Fruit fly (Drosophila melanogaster) whole organism, prepupa: ENCODE results near the gene Kua.

ENCODE experiments used
- Blimp-1 ChIP-seq: fragments of 200-800 bp; sonication (Bioruptor generic); optimal IDR thresholded peaks from 3 replicates; lab custom pipeline; 2017; ENCODE audit warnings: missing biosample characterization, missing genetic modification characterization, mild to moderate bottlenecking, moderate library complexity, missing genetic modification reagents
- CG10631 ChIP-seq: fragments of 200-800 bp; sonication (Bioruptor generic); optimal IDR thresholded peaks from 2 replicates; lab custom pipeline; 2016; ENCODE audit warnings: missing biosample characterization, missing genetic modification characterization
- CG10669 ChIP-seq: fragments of 200-800 bp; sonication (Bioruptor generic); optimal IDR thresholded peaks from 3 replicates; lab custom pipeline; 2018; ENCODE audit warnings: missing biosample characterization, mild to moderate bottlenecking, missing genetic modification characterization, moderate library complexity
- CG11294 ChIP-seq: fragments of 200-800 bp; sonication (Bioruptor generic); IDR thresholded peaks from 2 replicates; pipeline ENCODE4 v1.3.6; 2022; ENCODE audit warnings: missing biosample characterization, missing genetic modification characterization
- CG11762 ChIP-seq: fragments of 200-800 bp; sonication (Bioruptor generic); optimal IDR thresholded peaks from 3 replicates; lab custom pipeline; 2016; ENCODE audit warnings: missing biosample characterization, missing genetic modification characterization; ENCODE audit not compliant: insufficient read depth
- CG11902 ChIP-seq: fragments of 200-800 bp; sonication (Bioruptor generic); optimal IDR thresholded peaks from 3 replicates; lab custom pipeline; 2016; ENCODE audit warnings: missing biosample characterization, missing genetic modification characterization
- CG15336 ChIP-seq: fragments of 200-800 bp; sonication (Bioruptor generic); IDR thresholded peaks from 2 replicates; pipeline ENCODE4 v1.3.6; 2022; ENCODE audit warnings: missing biosample characterization, missing genetic modification characterization
- CG1621 ChIP-seq: fragments of 200-800 bp; sonication (Bioruptor generic); optimal IDR thresholded peaks from 3 replicates; lab custom pipeline; 2018; ENCODE audit warnings: missing biosample characterization, mild to moderate bottlenecking, missing genetic modification characterization
- CG16779 ChIP-seq: fragments of 200-800 bp; sonication (Bioruptor generic); optimal IDR thresholded peaks from 3 replicates; lab custom pipeline; 2017; ENCODE audit warnings: missing biosample characterization, mild to moderate bottlenecking, missing genetic modification characterization
- CG3032 ChIP-seq: fragments of 200-800 bp; optimal IDR thresholded peaks from 2 replicates; lab custom pipeline; 2019; ENCODE audit warnings: missing biosample characterization, mild to moderate bottlenecking, missing genetic modification characterization, moderate library complexity
- CG31627 ChIP-seq: fragments of 200-800 bp; sonication (Bioruptor generic); optimal IDR thresholded peaks from 3 replicates; lab custom pipeline; 2016; ENCODE audit warnings: missing biosample characterization, missing genetic modification characterization
- CG32006 ChIP-seq: fragments of 200-800 bp; sonication (Bioruptor generic); optimal IDR thresholded peaks from 3 replicates; lab custom pipeline; 2017; ENCODE audit warnings: missing biosample characterization, mild to moderate bottlenecking, missing genetic modification characterization
- CG3919 ChIP-seq: fragments of 200-800 bp; sonication (Bioruptor generic); optimal IDR thresholded peaks from 3 replicates; lab custom pipeline; 2016; ENCODE audit warnings: missing biosample characterization, missing genetic modification characterization
- CG6163 ChIP-seq: fragments of 200-800 bp; sonication (Bioruptor generic); IDR thresholded peaks from 3 replicates; pipeline ENCODE4 v1.3.6; 2022; ENCODE audit warnings: missing biosample characterization, missing genetic modification characterization
- CG6276 ChIP-seq: fragments of 200-800 bp; sonication (Bioruptor generic); optimal IDR thresholded peaks from 2 replicates; lab custom pipeline; 2017; ENCODE audit warnings: missing biosample characterization, mild to moderate bottlenecking, missing genetic modification characterization
- CG6792 ChIP-seq: fragments of 200-800 bp; sonication (Bioruptor generic); optimal IDR thresholded peaks from 3 replicates; lab custom pipeline; 2016; ENCODE audit warnings: missing biosample characterization, missing genetic modification characterization
- CG6808 ChIP-seq: fragments of 200-800 bp; sonication (Bioruptor generic); optimal IDR thresholded peaks from 3 replicates; lab custom pipeline; 2017; ENCODE audit warnings: missing biosample characterization, missing genetic modification characterization, mild to moderate bottlenecking, moderate library complexity, missing genetic modification reagents
- CG6854 ChIP-seq: fragments of 200-800 bp; sonication (Bioruptor generic); optimal IDR thresholded peaks from 2 replicates; lab custom pipeline; 2017; ENCODE audit warnings: missing biosample characterization, mild to moderate bottlenecking, missing genetic modification characterization
- CG7368 ChIP-seq: fragments of 200-800 bp; sonication (Bioruptor generic); optimal IDR thresholded peaks from 3 replicates; lab custom pipeline; 2016; ENCODE audit warnings: missing biosample characterization, missing genetic modification characterization
- CG8119 ChIP-seq: fragments of 200-800 bp; sonication (Bioruptor generic); IDR thresholded peaks from 3 replicates; pipeline ENCODE4 v1.3.6; 2022; ENCODE audit warnings: missing biosample characterization, missing genetic modification characterization
- CG8319 ChIP-seq: fragments of 200-800 bp; sonication (Bioruptor generic); optimal IDR thresholded peaks from 3 replicates; lab custom pipeline; 2016; ENCODE audit warnings: missing biosample characterization, missing genetic modification characterization
- CG8632 ChIP-seq: fragments of 200-800 bp; sonication (Bioruptor generic); optimal IDR thresholded peaks from 3 replicates; lab custom pipeline; 2016; ENCODE audit warnings: missing biosample characterization, missing genetic modification characterization
- CG9139 ChIP-seq: fragments of 200-800 bp; sonication (Bioruptor generic); optimal IDR thresholded peaks from 3 replicates; lab custom pipeline; 2017; ENCODE audit warnings: missing biosample characterization, mild to moderate bottlenecking, missing genetic modification characterization
- Eip78C ChIP-seq: fragments of 200-800 bp; sonication (Bioruptor generic); peaks from one replicate; lab custom pipeline; 2016; ENCODE audit warnings: missing biosample characterization, missing genetic modification characterization
- Ets21C ChIP-seq: fragments of 200-800 bp; sonication (Bioruptor generic); optimal IDR thresholded peaks from 3 replicates; lab custom pipeline; 2016; ENCODE audit warnings: missing biosample characterization, missing genetic modification characterization
- Ets96B ChIP-seq: fragments of 200-800 bp; optimal IDR thresholded peaks from 2 replicates; lab custom pipeline; 2019; ENCODE audit warnings: missing biosample characterization, mild to moderate bottlenecking, missing genetic modification characterization, moderate library complexity
- Gug ChIP-seq: fragments of 200-800 bp; sonication (Bioruptor generic); IDR thresholded peaks from 2 replicates; pipeline ENCODE4 v1.3.6; 2022; ENCODE audit warnings: missing biosample characterization, missing genetic modification characterization
- Hr38 ChIP-seq: sonication (Bioruptor generic); optimal IDR thresholded peaks from 2 replicates; lab custom pipeline; 2016; ENCODE audit warnings: missing biosample characterization, missing genetic modification characterization
- Hr39 ChIP-seq: fragments of 200-800 bp; sonication (Bioruptor generic); optimal IDR thresholded peaks from 2 replicates; lab custom pipeline; 2016; ENCODE audit warnings: missing biosample characterization, missing genetic modification characterization
- OdsH ChIP-seq: fragments of 200-800 bp; sonication (Bioruptor generic); optimal IDR thresholded peaks from 3 replicates; lab custom pipeline; 2016; ENCODE audit warnings: missing biosample characterization, missing genetic modification characterization
- Smox ChIP-seq: fragments of 200-800 bp; sonication (Bioruptor generic); optimal IDR thresholded peaks from 3 replicates; lab custom pipeline; 2016; ENCODE audit warnings: missing biosample characterization, missing genetic modification characterization
- Sox102F ChIP-seq: fragments of 200-800 bp; sonication (Bioruptor generic); optimal IDR thresholded peaks from 2 replicates; lab custom pipeline; 2016; ENCODE audit warnings: missing biosample characterization, mild to moderate bottlenecking, missing genetic modification characterization
- Sox14 ChIP-seq: fragments of 200-800 bp; sonication (Bioruptor generic); optimal IDR thresholded peaks from 3 replicates; lab custom pipeline; 2016; ENCODE audit warnings: missing biosample characterization, missing genetic modification characterization
- Sox15 ChIP-seq: fragments of 200-800 bp; sonication (Bioruptor generic); optimal IDR thresholded peaks from 3 replicates; lab custom pipeline; 2016; ENCODE audit warnings: missing biosample characterization, missing genetic modification characterization
- achi ChIP-seq: fragments of 200-800 bp; sonication (Bioruptor generic); optimal IDR thresholded peaks from 3 replicates; lab custom pipeline; 2016; ENCODE audit warnings: missing biosample characterization, missing genetic modification characterization
- acj6 ChIP-seq: fragments of 200-800 bp; sonication (Bioruptor generic); optimal IDR thresholded peaks from 3 replicates; lab custom pipeline; 2016; ENCODE audit warnings: missing biosample characterization, missing genetic modification characterization
- cyc ChIP-seq: fragments of 200-800 bp; sonication (Bioruptor generic); optimal IDR thresholded peaks from 3 replicates; lab custom pipeline; 2016; ENCODE audit warnings: missing biosample characterization, missing genetic modification characterization
- dsx ChIP-seq: fragments of 200-800 bp; optimal IDR thresholded peaks from 3 replicates; lab custom pipeline; 2019; ENCODE audit warnings: missing biosample characterization, mild to moderate bottlenecking, missing genetic modification characterization, moderate library complexity; ENCODE audit not compliant: poor library complexity, severe bottlenecking
- eg ChIP-seq: fragments of 200-800 bp; sonication (Bioruptor generic); IDR thresholded peaks from 3 replicates; pipeline ENCODE4 v1.3.6; 2022; ENCODE audit warnings: missing biosample characterization, missing genetic modification characterization
- esn ChIP-seq: fragments of 200-800 bp; sonication (Bioruptor generic); optimal IDR thresholded peaks from 2 replicates; lab custom pipeline; 2016; ENCODE audit warnings: missing biosample characterization, mild to moderate bottlenecking, missing genetic modification characterization, moderate library complexity
- fd59A ChIP-seq: fragments of 200-800 bp; sonication (Bioruptor generic); optimal IDR thresholded peaks from 2 replicates; lab custom pipeline; 2017; ENCODE audit warnings: missing biosample characterization, mild to moderate bottlenecking, missing genetic modification characterization, missing genetic modification reagents
- fkh ChIP-seq: fragments of 200-800 bp; sonication (Bioruptor generic); optimal IDR thresholded peaks from 3 replicates; lab custom pipeline; 2017; ENCODE audit warnings: missing biosample characterization, mild to moderate bottlenecking, missing genetic modification characterization, moderate library complexity
- lz ChIP-seq: fragments of 200-800 bp; sonication (Bioruptor generic); optimal IDR thresholded peaks from 3 replicates; lab custom pipeline; 2016; ENCODE audit warnings: missing biosample characterization, missing genetic modification characterization
- net ChIP-seq: fragments of 200-800 bp; sonication (Bioruptor generic); optimal IDR thresholded peaks from 3 replicates; lab custom pipeline; 2016; ENCODE audit warnings: missing biosample characterization, missing genetic modification characterization
- pdm3 ChIP-seq: fragments of 200-800 bp; sonication (Bioruptor generic); optimal IDR thresholded peaks from 3 replicates; lab custom pipeline; 2016; ENCODE audit warnings: missing biosample characterization, missing genetic modification characterization
- salr ChIP-seq, 2 experiments: fragments of 200-800 bp; sonication (Bioruptor generic); optimal IDR thresholded peaks; 3 replicates each; lab custom pipeline; 2016 to 2018; ENCODE audit warnings: missing biosample characterization in 2 of 2, missing genetic modification characterization in 2 of 2, mild to moderate bottlenecking in 1 of 2
- spab ChIP-seq: fragments of 200-800 bp; sonication (Bioruptor generic); optimal IDR thresholded peaks from 2 replicates; lab custom pipeline; 2017; ENCODE audit warnings: missing biosample characterization, mild to moderate bottlenecking, missing genetic modification characterization, missing genetic modification reagents
- ss ChIP-seq, 2 experiments: fragments of 200-800 bp; sonication (Bioruptor generic); optimal IDR thresholded peaks; 2 replicates in 1 of 2; 3 replicates in 1 of 2; lab custom pipeline; 2017 to 2018; ENCODE audit warnings: mild to moderate bottlenecking in 2 of 2, missing biosample characterization in 2 of 2, missing genetic modification characterization in 2 of 2, moderate library complexity in 1 of 2
- svp ChIP-seq: fragments of 200-800 bp; sonication (Bioruptor generic); peaks from one replicate; lab custom pipeline; 2016; ENCODE audit warnings: missing biosample characterization, missing genetic modification characterization
- topi ChIP-seq: fragments of 200-800 bp; sonication (Bioruptor generic); optimal IDR thresholded peaks from 3 replicates; lab custom pipeline; 2016; ENCODE audit warnings: missing biosample characterization, missing genetic modification characterization
- vri ChIP-seq: fragments of 200-800 bp; sonication (Bioruptor generic); optimal IDR thresholded peaks from 3 replicates; lab custom pipeline; 2016; ENCODE audit warnings: missing biosample characterization, mild to moderate bottlenecking, missing genetic modification characterization

Kua gene

DNA sequence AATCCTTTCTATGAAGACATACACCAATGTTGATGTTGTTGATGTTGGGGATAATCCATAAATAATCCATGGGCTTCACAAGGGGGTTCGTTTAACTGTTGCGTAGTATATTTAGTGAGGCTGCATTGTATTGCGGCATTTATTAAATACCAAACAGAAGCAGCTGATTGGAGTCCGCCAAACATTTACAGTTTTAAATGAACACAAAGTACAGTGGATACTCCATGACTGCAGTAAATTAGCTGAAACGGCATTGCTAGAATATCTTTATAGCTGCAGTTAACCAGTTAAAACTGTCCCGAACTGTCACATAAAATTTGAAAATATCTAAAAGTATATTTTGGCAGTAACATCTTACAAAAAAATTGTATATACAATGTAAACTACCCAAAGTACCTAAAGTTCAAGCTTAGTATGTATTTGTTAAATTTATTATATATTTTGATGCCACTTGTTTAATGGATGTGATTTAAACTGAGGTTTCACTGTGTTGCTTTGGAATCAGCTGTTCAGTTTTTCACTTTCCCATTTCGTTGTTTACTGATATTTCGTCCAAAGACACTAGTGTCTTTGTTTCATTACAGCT lies 6.2 kb upstream of the Kua start, which contains the start of the genes CG10747 and Pyroxd1:
TSS of gene CG10747 (minus strand) at position 255 of the 586 bp plus-strand sequence.
TSS of gene Pyroxd1 (plus strand) at position 342 of the 586 bp plus-strand sequence.
- TF ChIP-seq Hr39 (peak; percentile 99), CG3032 (peak; percentile 98), achi (GFP tag; lab: Kevin White, UChicago) (peak; percentile 98), net (peak; percentile 99), CG8319 (GFP tag; lab: Kevin White, UChicago) (peak; percentile 98), CG6276 (peak; percentile 99), CG16779 (tag; lab: Kevin White, UChicago) (peak; percentile 98), CG8119 (peak; percentile 100), spab (GFP tag; lab: Kevin White, UChicago) (peak; percentile 97), cyc (GFP tag; lab: Kevin White, UChicago) (peak; percentile 99), CG31627 (GFP tag; lab: Kevin White, UChicago) (peak; percentile 99), fd59A (GFP tag; lab: Kevin White, UChicago) (peak; percentile 98), dsx (peak; percentile 97), CG6808 (peak; percentile 97), Sox102F (GFP tag; lab: Kevin White, UChicago) (peak; percentile 99), salr (GFP tag; optimal IDR thresholded peaks at IDR 0.05; lab: Kevin White, UChicago) (peak; percentile 95 to 99), topi (GFP tag; lab: Kevin White, UChicago) (peak; percentile 99), CG8632 (peak; percentile 98), fkh (peak; percentile 87), Blimp-1 (GFP tag; lab: Kevin White, UChicago) (peak; percentile 96), CG11294 (GFP tag; lab: Robert Waterston, UW) (peak; percentile 98), CG6854 (GFP tag; lab: Kevin White, UChicago) (peak; percentile 97), ss (GFP tag; optimal IDR thresholded peaks at IDR 0.05; lab: Kevin White, UChicago) (peak; percentile 96 to 98), lz (GFP tag; lab: Kevin White, UChicago) (peak; percentile 99), CG11902 (peak; percentile 98), Ets21C (GFP tag; lab: Kevin White, UChicago) (peak; percentile 98), vri (GFP tag; lab: Kevin White, UChicago) (peak; percentile 96), CG10669 (GFP tag; lab: Kevin White, UChicago) (peak; percentile 99), CG1621 (tag; lab: Kevin White, UChicago) (peak; percentile 97), CG3919 (GFP tag; lab: Kevin White, UChicago) (peak; percentile 99), Hr38 (GFP tag; lab: Kevin White, UChicago) (peak; percentile 88), CG6163 (peak; percentile 97), CG32006 (GFP tag; lab: Kevin White, UChicago) (peak; percentile 100), esn (GFP tag; lab: Kevin White, UChicago) (peak; percentile 99), CG10631 (GFP tag; lab: Kevin White, UChicago) (peak; percentile 99), acj6 (peak; percentile 99), CG9139 (GFP tag; lab: Kevin White, UChicago) (peak; percentile 96), OdsH (GFP tag; lab: Kevin White, UChicago) (peak; percentile 99), eg (GFP tag; lab: Robert Waterston, UW) (peak; percentile 99), CG11762 (peak; percentile 99), Sox14 (GFP tag; lab: Kevin White, UChicago) (peak; percentile 99), CG7368 (GFP tag; lab: Kevin White, UChicago) (peak; percentile 98), CG15336 (peak; percentile 99), Smox (GFP tag; lab: Kevin White, UChicago) (peak; percentile 99), Ets96B (tag; lab: Kevin White, UChicago) (peak; percentile 98), Eip78C (peak; percentile 100), Sox15 (GFP tag; lab: Kevin White, UChicago) (peak; percentile 99), CG6792 (peak; percentile 98), Gug (GFP tag; lab: Robert Waterston, UW) (peak; percentile 98), pdm3 (GFP tag; lab: Kevin White, UChicago) (peak; percentile 99), svp (GFP tag; lab: Kevin White, UChicago) (peak; percentile 99)
